Fruit fly (Drosophila melanogaster): ENCODE measurements around the gene tko.

Gene tko

dm6 chrX:2462919-2463544 lies 19.3 kb upstream of the tko start:
- TF ChIP-seq pros (GFP tag; optimal IDR thresholded peaks at IDR 0.05) (peak; percentile 1), lilli (GFP tag; optimal IDR thresholded peaks at IDR 0.05) (no peak), Pdp1 (GFP tag; optimal IDR thresholded peaks at IDR 0.05) (peak in 1 of 2 experiments; percentile 3), vvl (GFP tag; IDR thresholded peaks at IDR 0.05) (peak; percentile 73), Xrp1 (GFP tag; IDR thresholded peaks at IDR 0.05) (peak; percentile 17; the same call in 1 of the 2 replicates), dmrt11E (tag; optimal IDR thresholded peaks at IDR 0.05) (peak; percentile 3), gsb-n (tag; optimal IDR thresholded peaks at IDR 0.05) (peak; percentile 33), Lhr (GFP tag; optimal IDR thresholded peaks at IDR 0.05) (no peak), CG2712 (tag; optimal IDR thresholded peaks at IDR 0.05) (peak; percentile 18), Ets65A (GFP tag) (no peak), dmrt99B (tag; optimal IDR thresholded peaks at IDR 0.05) (peak; percentile 1), crol (GFP tag; IDR thresholded peaks at IDR 0.05) (peak; percentile 59), gem (tag; optimal IDR thresholded peaks at IDR 0.05) (peak; percentile 14), wdn (GFP tag; IDR thresholded peaks at IDR 0.05) (no peak), hbn (GFP tag; IDR thresholded peaks at IDR 0.05; ENCODE audit: partially characterized antibody) (no peak), bcd (GFP tag; optimal IDR thresholded peaks at IDR 0.05) (no peak), row (GFP tag; IDR thresholded peaks at IDR 0.05) (peak; percentile 59), CG14441 (GFP tag; IDR thresholded peaks at IDR 0.05) (0 out of 2 replicates have a peak, but pooled peaks have one; percentile 20), CG18262 (tag; optimal IDR thresholded peaks at IDR 0.05) (peak; percentile 9), kni (GFP tag; optimal IDR thresholded peaks at IDR 0.05) (peak; percentile 67), sd (tag; optimal IDR thresholded peaks at IDR 0.05) (peak; percentile 33), otp (GFP tag; IDR thresholded peaks at IDR 0.05) (no peak), fd96Cb (tag; optimal IDR thresholded peaks at IDR 0.05) (peak; percentile 4), CG2678 (tag; optimal IDR thresholded peaks at IDR 0.05) (peak; percentile 9), bsh (GFP tag; optimal IDR thresholded peaks at IDR 0.05) (peak in 1 of 2 experiments; percentile 30), CG7745 (tag; optimal IDR thresholded peaks at IDR 0.05) (no peak), CG1832 (GFP tag; optimal IDR thresholded peaks at IDR 0.05) (peak; percentile 27), sr (GFP tag; IDR thresholded peaks at IDR 0.05) (peak; percentile 81), grau (tag; optimal IDR thresholded peaks at IDR 0.05) (peak; percentile 94), Med (GFP tag) (peak; percentile 51), Sox100B (GFP tag; optimal IDR thresholded peaks at IDR 0.05) (no peak), CG1603 (tag; optimal IDR thresholded peaks at IDR 0.05) (peak; percentile 13)

dm6 chrX:2461421-2462393 lies 17.9 kb upstream of the tko start:
- TF ChIP-seq CG18619 (GFP tag; optimal IDR thresholded peaks at IDR 0.05) (no peak), sob (GFP tag; IDR thresholded peaks at IDR 0.05) (no peak), Hr78 (GFP tag; optimal IDR thresholded peaks at IDR 0.05) (no peak), Hand (GFP tag; optimal IDR thresholded peaks at IDR 0.05) (no peak), CG12299 (tag; optimal IDR thresholded peaks at IDR 0.05) (no peak), esg (GFP tag; conservative IDR thresholded peaks at IDR 0.05) (no peak), stc (GFP tag; IDR thresholded peaks at IDR 0.05) (no peak), CG6175 (GFP tag; IDR thresholded peaks at IDR 0.05) (no peak), NfI (GFP tag; optimal IDR thresholded peaks at IDR 0.05) (no peak), repo (GFP tag; optimal IDR thresholded peaks at IDR 0.05) (no peak), Lpt (GFP tag; optimal IDR thresholded peaks at IDR 0.05) (no peak), pan (optimal IDR thresholded peaks at IDR 0.05) (no peak), pan (GFP tag; optimal IDR thresholded peaks at IDR 0.05 in 1 of 2, IDR thresholded peaks at IDR 0.05 in 1 of 2) (no peak), CG7786 (GFP tag; optimal IDR thresholded peaks at IDR 0.05) (no peak), cad (GFP tag; optimal IDR thresholded peaks at IDR 0.05) (no peak), yki (optimal IDR thresholded peaks at IDR 0.05) (no peak), ap (GFP tag; IDR thresholded peaks at IDR 0.05) (no peak), CG1832 (GFP tag; optimal IDR thresholded peaks at IDR 0.05) (no peak)
